Worm (Caenorhabditis elegans) whole organism, L2 larva: ENCODE data around the gene rab-39.

ENCODE experiments used
- C34F6.9 ChIP-seq: fragments of 150-350 bp; optimal IDR thresholded peaks from 2 replicates; lab custom pipeline; 2014; ENCODE audit warnings: missing biosample characterization, missing genetic modification characterization
- F13H6.1 ChIP-seq: sonication (generic microtip); optimal IDR thresholded peaks from 2 replicates; lab custom pipeline; 2016; ENCODE audit warnings: missing genetic modification characterization, missing compliant biosample characterization
- alr-1 ChIP-seq: fragments of 150-350 bp; optimal IDR thresholded peaks from 2 replicates; lab custom pipeline; 2014; ENCODE audit warnings: missing biosample characterization, missing genetic modification characterization
- ama-1 ChIP-seq: fragments of 150-350 bp; optimal IDR thresholded peaks from 2 replicates; lab custom pipeline; 2018; ENCODE audit warnings: inconsistent platforms
- blmp-1 ChIP-seq: sonication (generic microtip); optimal IDR thresholded peaks from 2 replicates; lab custom pipeline; 2017; ENCODE audit warnings: missing genetic modification characterization, mild to moderate bottlenecking, missing compliant biosample characterization, antibody characterized with exemption, moderate library complexity; ENCODE audit not compliant: insufficient read depth
- dmd-4 ChIP-seq: sonication (generic microtip); optimal IDR thresholded peaks from 2 replicates; lab custom pipeline; 2017; ENCODE audit warnings: missing biosample characterization, missing genetic modification characterization
- egl-27 ChIP-seq: sonication (generic microtip); optimal IDR thresholded peaks from 3 replicates; lab custom pipeline; 2017; ENCODE audit warnings: missing biosample characterization, missing genetic modification reagents, missing genetic modification characterization
- elt-1 ChIP-seq: fragments of 150-350 bp; optimal IDR thresholded peaks from 2 replicates; lab custom pipeline; 2014; ENCODE audit warnings: missing biosample characterization, missing genetic modification characterization
- elt-3 ChIP-seq: sonication (generic microtip); optimal IDR thresholded peaks from 2 replicates; lab custom pipeline; 2017; ENCODE audit warnings: missing biosample characterization, missing genetic modification characterization
- fos-1 ChIP-seq: fragments of 150-350 bp; optimal IDR thresholded peaks from 2 replicates; lab custom pipeline; 2014; ENCODE audit warnings: missing biosample characterization, missing genetic modification characterization
- gmeb-1 ChIP-seq: fragments of 150-350 bp; optimal IDR thresholded peaks from 2 replicates; lab custom pipeline; 2014; ENCODE audit warnings: missing biosample characterization, missing genetic modification characterization
- lin-39 ChIP-seq: fragments of 150-350 bp; optimal IDR thresholded peaks from 2 replicates; lab custom pipeline; 2014; ENCODE audit warnings: missing biosample characterization, missing genetic modification reagents, missing genetic modification characterization
- lsy-2 ChIP-seq, 2 experiments: fragments of 150-350 bp in 1 of 2; sonication (generic microtip) in 1 of 2; optimal IDR thresholded peaks; 2 replicates each; lab custom pipeline; 2014 to 2017; ENCODE audit warnings: missing biosample characterization in 2 of 2, missing genetic modification characterization in 2 of 2
- mbf-1 ChIP-seq: sonication (generic microtip); optimal IDR thresholded peaks from 2 replicates; lab custom pipeline; 2017; ENCODE audit warnings: missing biosample characterization, missing genetic modification characterization
- mdl-1 ChIP-seq, 2 experiments: fragments of 150-350 bp in 1 of 2; sonication (generic microtip) in 1 of 2; optimal IDR thresholded peaks; 2 replicates each; lab custom pipeline; 2017; ENCODE audit warnings: missing biosample characterization in 2 of 2, missing genetic modification characterization in 2 of 2
- nhr-10 ChIP-seq: sonication (generic microtip); optimal IDR thresholded peaks from 2 replicates; lab custom pipeline; 2017; ENCODE audit warnings: missing biosample characterization, missing genetic modification characterization
- nhr-11 ChIP-seq: fragments of 150-350 bp; optimal IDR thresholded peaks from 2 replicates; lab custom pipeline; 2014; ENCODE audit warnings: missing biosample characterization, missing genetic modification characterization
- nhr-12 ChIP-seq: fragments of 150-350 bp; optimal IDR thresholded peaks from 2 replicates; lab custom pipeline; 2014; ENCODE audit warnings: missing biosample characterization, missing genetic modification characterization
- nhr-129 ChIP-seq: fragments of 150-350 bp; optimal IDR thresholded peaks from 2 replicates; lab custom pipeline; 2014; ENCODE audit warnings: missing biosample characterization, missing genetic modification characterization
- nhr-21 ChIP-seq: fragments of 150-350 bp; optimal IDR thresholded peaks from 2 replicates; lab custom pipeline; 2014; ENCODE audit warnings: missing biosample characterization, missing genetic modification characterization
- nhr-23 ChIP-seq: fragments of 150-350 bp; optimal IDR thresholded peaks from 2 replicates; lab custom pipeline; 2014; ENCODE audit warnings: missing biosample characterization, missing genetic modification reagents, missing genetic modification characterization
- nhr-25 ChIP-seq: fragments of 150-350 bp; sonication (generic microtip); optimal IDR thresholded peaks from 3 replicates; lab custom pipeline; 2014; ENCODE audit warnings: missing biosample characterization, missing genetic modification characterization
- nhr-77 ChIP-seq: fragments of 150-350 bp; optimal IDR thresholded peaks from 2 replicates; lab custom pipeline; 2014; ENCODE audit warnings: missing biosample characterization, missing genetic modification characterization
- peb-1 ChIP-seq: fragments of 150-350 bp; optimal IDR thresholded peaks from 2 replicates; lab custom pipeline; 2014; ENCODE audit warnings: missing biosample characterization, missing genetic modification characterization
- skn-1 ChIP-seq: sonication (generic microtip); optimal IDR thresholded peaks from 2 replicates; lab custom pipeline; 2017; ENCODE audit warnings: missing biosample characterization, missing genetic modification characterization
- sma-3 ChIP-seq: sonication (generic microtip); optimal IDR thresholded peaks from 2 replicates; lab custom pipeline; 2016; ENCODE audit warnings: missing genetic modification reagents, missing genetic modification characterization, missing compliant biosample characterization
- sma-9 ChIP-seq, 2 experiments: fragments of 150-350 bp in 1 of 2; sonication (generic microtip) in 1 of 2; optimal IDR thresholded peaks; 2 replicates each; lab custom pipeline; 2014 to 2016; ENCODE audit warnings: missing genetic modification characterization in 2 of 2, mild to moderate bottlenecking in 1 of 2, missing biosample characterization in 1 of 2, missing compliant biosample characterization in 1 of 2, missing genetic modification reagents in 1 of 2, moderate library complexity in 1 of 2
- unc-55 ChIP-seq: fragments of 150-350 bp; sonication (generic microtip); optimal IDR thresholded peaks from 3 replicates; lab custom pipeline; 2014; ENCODE audit warnings: missing biosample characterization, missing genetic modification reagents, missing genetic modification characterization
- unc-62 ChIP-seq: fragments of 150-350 bp; optimal IDR thresholded peaks from 2 replicates; lab custom pipeline; 2014; ENCODE audit warnings: missing biosample characterization, missing genetic modification reagents, missing genetic modification characterization

Gene rab-39

DNA sequence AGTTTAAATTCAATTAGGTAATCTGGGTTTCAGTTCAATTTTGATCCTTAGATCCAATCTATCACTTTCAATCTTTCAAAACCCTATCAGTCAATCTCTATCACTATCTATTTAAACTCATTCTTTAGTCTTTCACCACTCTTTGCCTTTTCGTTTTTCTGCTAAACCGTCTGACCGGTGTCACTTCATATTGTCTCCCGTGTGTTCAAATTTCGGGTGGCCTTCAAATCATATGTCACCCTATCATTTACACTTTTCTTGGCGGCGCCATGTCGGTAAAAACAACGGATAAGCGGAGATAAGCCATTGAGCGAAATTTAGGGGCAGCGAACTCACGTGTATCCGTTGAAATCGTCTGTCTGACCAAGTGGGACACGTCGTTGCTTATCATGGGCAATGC is 21.2 kb upstream of the rab-39 start:
- TF ChIP-seq sma-3 (GFP tag; lab: Kevin White, UChicago) (peak; percentile 67), skn-1 (tag; lab: Kevin White, UChicago) (no peak), gmeb-1 (tag; lab: Kevin White, UChicago) (peak; percentile 43), nhr-21 (tag; lab: Kevin White, UChicago) (peak; percentile 93), nhr-12 (tag; lab: Kevin White, UChicago) (no peak), nhr-77 (tag; lab: Kevin White, UChicago) (no peak), lin-39 (no peak), mdl-1 (tag; optimal IDR thresholded peaks at IDR 0.05; lab: Kevin White, UChicago) (peak in 1 of 2 experiments; percentile 7), lsy-2 (tag; optimal IDR thresholded peaks at IDR 0.05; lab: Kevin White, UChicago) (peak in 1 of 2 experiments; percentile 9), nhr-10 (tag; lab: Kevin White, UChicago) (no peak), sma-9 (GFP tag; optimal IDR thresholded peaks at IDR 0.05; lab: Kevin White, UChicago) (peak; percentile 77), sma-9 (tag; optimal IDR thresholded peaks at IDR 0.05; lab: Kevin White, UChicago) (no peak), nhr-129 (tag; lab: Kevin White, UChicago) (peak; percentile 54), blmp-1 (tag; lab: Kevin White, UChicago) (peak; percentile 85), dmd-4 (tag; lab: Kevin White, UChicago) (no peak), egl-27 (tag; lab: Kevin White, UChicago) (peak; percentile 44), nhr-25 (peak; percentile 69), fos-1 (tag; lab: Kevin White, UChicago) (peak; percentile 21), F13H6.1 (no peak)

DNA sequence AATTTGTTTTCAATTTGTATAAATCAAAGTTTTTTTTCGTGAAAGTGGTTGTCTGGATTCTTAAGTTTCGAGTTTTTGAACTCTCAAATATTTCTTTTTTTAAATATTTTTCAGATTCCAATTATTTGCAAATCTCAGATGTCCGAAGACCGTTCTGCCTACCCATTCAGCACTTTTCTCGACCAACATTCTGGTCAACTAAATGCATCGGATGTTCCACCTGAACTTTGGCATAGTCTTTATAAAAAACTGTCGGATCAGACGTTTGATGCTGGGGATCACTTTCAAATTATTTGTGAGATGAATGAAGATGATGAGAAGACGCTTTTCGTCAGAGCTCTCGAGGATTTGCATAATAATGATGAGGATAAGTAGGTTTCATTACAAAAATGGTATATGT is 16.1 kb upstream of the rab-39 start, which contains the start of gene ttll-12:
Gene ttll-12, plus strand, starts transcription at position 139 of the 400 bp plus-strand sequence.
- TF ChIP-seq fos-1 (tag; lab: Kevin White, UChicago) = no peak
- TF ChIP-seq nhr-21 (tag; lab: Kevin White, UChicago) = no peak
- no peak for TF ChIP-seq unc-62
- no peak for TF ChIP-seq F13H6.1
- TF ChIP-seq ama-1 (lab: Kevin White, UChicago) = peak; percentile 89

DNA sequence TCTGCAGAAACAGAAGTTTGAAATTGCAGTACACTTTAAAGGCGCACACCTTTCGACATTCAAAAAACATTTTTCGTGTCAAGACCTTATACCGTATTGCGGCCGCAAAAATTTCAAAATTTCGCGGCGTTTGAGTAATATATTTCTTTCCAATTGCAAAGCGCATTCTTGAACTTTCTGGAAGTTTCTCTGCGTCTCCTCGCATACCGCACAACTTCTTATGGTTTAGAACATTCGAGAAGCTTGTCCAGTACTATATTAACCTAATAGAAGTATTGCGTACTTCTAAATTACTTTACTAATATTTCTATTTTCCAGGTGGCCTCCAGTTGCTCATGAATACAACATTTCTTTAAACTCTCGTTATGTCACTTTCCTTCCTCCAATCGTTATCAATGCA is 13.9 kb upstream of the rab-39 start:
- peak; percentile 81 for TF ChIP-seq ama-1 (lab: Kevin White, UChicago)
- TF ChIP-seq nhr-21 (tag; lab: Kevin White, UChicago) = no peak
- TF ChIP-seq unc-55 = peak; percentile 32
- TF ChIP-seq nhr-12 (tag; lab: Kevin White, UChicago) = no peak
- peak; percentile 40 for TF ChIP-seq C34F6.9 (tag; lab: Kevin White, UChicago)

DNA sequence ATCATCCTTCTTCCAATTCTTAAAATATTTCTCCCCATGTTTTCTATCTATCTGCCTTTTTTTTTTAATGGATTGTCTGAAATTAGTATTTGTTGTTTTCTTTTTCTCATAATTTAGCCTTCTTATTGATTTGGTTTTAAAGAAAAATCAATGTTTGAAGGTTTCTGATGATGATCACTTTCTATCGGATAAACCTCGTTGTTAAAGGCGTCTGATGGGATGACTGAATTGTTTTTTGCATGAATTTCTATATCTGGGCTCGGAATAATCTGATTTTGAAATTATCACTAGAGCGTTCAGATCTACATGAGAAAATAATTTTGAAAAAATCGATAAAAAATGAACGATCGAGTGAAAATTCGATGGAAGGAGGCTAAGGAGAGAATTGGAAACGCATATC is 11.0 kb upstream of the rab-39 start, which contains the start of gene scp-1:
Gene scp-1, plus strand, starts transcription at position 301 of the 400 bp plus-strand sequence.
- TF ChIP-seq gmeb-1 (tag; lab: Kevin White, UChicago) = no peak
- no peak for TF ChIP-seq nhr-12 (tag; lab: Kevin White, UChicago)
- TF ChIP-seq nhr-129 (tag; lab: Kevin White, UChicago) = no peak
- no peak for TF ChIP-seq alr-1

DNA sequence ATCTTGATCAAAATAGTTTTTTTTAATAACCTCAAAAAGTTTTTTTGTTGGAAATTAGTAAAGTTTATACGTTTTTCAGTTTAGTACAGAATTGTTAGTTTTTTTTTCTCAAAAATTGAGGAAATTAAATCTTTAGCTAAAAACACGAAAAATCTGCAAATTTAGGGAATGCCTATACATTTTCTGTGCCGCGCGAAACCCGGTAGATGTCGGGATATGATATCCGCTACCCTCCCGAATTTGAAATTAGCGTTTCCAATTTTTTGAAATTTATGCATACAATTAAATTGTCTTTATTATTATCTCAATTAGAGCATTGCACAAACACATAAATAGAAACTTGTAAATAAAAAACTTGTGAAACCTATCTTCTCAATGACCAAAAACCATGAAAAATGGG is 10.3 kb upstream of the rab-39 start:
- TF ChIP-seq nhr-10 (tag; lab: Kevin White, UChicago) (no peak), unc-55 (no peak), alr-1 (no peak), mbf-1 (tag; lab: Kevin White, UChicago) (no peak), peb-1 (no peak), lin-39 (no peak), elt-3 (tag; lab: Kevin White, UChicago) (no peak), unc-62 (no peak), nhr-11 (no peak)

DNA sequence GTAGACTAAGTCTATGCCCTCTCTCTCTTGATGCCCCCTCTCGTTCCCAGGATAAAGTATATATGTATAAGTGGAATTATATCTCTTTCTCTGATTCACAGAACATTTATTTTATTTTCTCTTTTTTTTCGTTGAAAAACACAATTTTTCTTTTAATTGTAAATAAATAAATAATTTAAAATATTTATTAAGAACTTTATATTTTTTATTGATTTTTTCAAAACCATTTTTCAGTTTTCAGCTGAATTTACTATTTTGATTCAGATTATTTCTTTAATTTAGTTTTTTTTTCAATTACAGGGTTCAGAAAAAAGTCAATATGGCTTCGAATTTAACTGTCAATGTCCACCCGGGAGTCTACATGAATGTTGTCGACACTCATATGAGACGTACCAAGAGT is 8.6 kb upstream of the rab-39 start, which contains the start of gene eif-3.F:
Gene eif-3.F, plus strand, starts transcription at position 301 of the 400 bp plus-strand sequence.
- TF ChIP-seq nhr-23 (tag; lab: Kevin White, UChicago) (no peak), elt-1 (tag; lab: Kevin White, UChicago) (no peak), fos-1 (tag; lab: Kevin White, UChicago) (no peak), ama-1 (lab: Kevin White, UChicago) (no peak), gmeb-1 (tag; lab: Kevin White, UChicago) (no peak), mdl-1 (tag; optimal IDR thresholded peaks at IDR 0.05; lab: Kevin White, UChicago) (no peak), nhr-21 (tag; lab: Kevin White, UChicago) (no peak)
